Fruit fly (Drosophila melanogaster) whole organism, adult: ENCODE results near the gene tj.
A peak's percentile ranks its signal among the peaks of the same experiment; 100 is the strongest.

Experiments used
- CG11617 ChIP-seq: fragments of 200-800 bp; sonication (Bioruptor generic); optimal IDR thresholded peaks from 2 replicates; lab custom pipeline; 2017; ENCODE audit warnings: mild to moderate bottlenecking, missing biosample characterization, missing genetic modification reagents, missing genetic modification characterization
- CG14711 ChIP-seq: fragments of 200-800 bp; sonication (Bioruptor generic); optimal IDR thresholded peaks from 2 replicates; lab custom pipeline; 2018; ENCODE audit warnings: missing biosample characterization, mild to moderate bottlenecking, missing genetic modification characterization, moderate library complexity
- CG1620 ChIP-seq: fragments of 200-800 bp; sonication (Bioruptor generic); optimal IDR thresholded peaks from 2 replicates; lab custom pipeline; 2016; ENCODE audit warnings: missing biosample characterization, missing genetic modification characterization
- CG33017 ChIP-seq: fragments of 200-800 bp; sonication (Bioruptor generic); optimal IDR thresholded peaks from 2 replicates; lab custom pipeline; 2018; ENCODE audit warnings: missing biosample characterization, mild to moderate bottlenecking, missing genetic modification characterization, moderate library complexity
- CG7045 ChIP-seq: fragments of 200-800 bp; sonication (Bioruptor generic); optimal IDR thresholded peaks from 2 replicates; lab custom pipeline; 2017; ENCODE audit warnings: missing biosample characterization, mild to moderate bottlenecking, missing genetic modification characterization
- Clk ChIP-seq: fragments of 200-800 bp; sonication (Bioruptor generic); optimal IDR thresholded peaks from 2 replicates; lab custom pipeline; 2017; ENCODE audit warnings: missing biosample characterization, missing genetic modification characterization
- Hr96 ChIP-seq: fragments of 200-800 bp; sonication (Bioruptor generic); optimal IDR thresholded peaks from 2 replicates; lab custom pipeline; 2016; ENCODE audit warnings: missing biosample characterization, missing genetic modification characterization
- Mnt ChIP-seq: fragments of 200-800 bp; sonication (Bioruptor generic); optimal IDR thresholded peaks from 2 replicates; lab custom pipeline; 2016; ENCODE audit warnings: missing biosample characterization, mild to moderate bottlenecking, missing genetic modification characterization
- bab1 ChIP-seq: fragments of 200-800 bp; sonication (Bioruptor generic); optimal IDR thresholded peaks from 3 replicates; lab custom pipeline; 2019; ENCODE audit warnings: missing biosample characterization, mild to moderate bottlenecking, missing genetic modification characterization, moderate library complexity
- cnc ChIP-seq, 2 experiments: fragments of >200 bp; optimal IDR thresholded peaks; 2 replicates each; lab custom pipeline; 2017
- kay ChIP-seq: fragments of 200-800 bp; sonication (Bioruptor generic); peaks from one replicate; lab custom pipeline; 2016; ENCODE audit warnings: missing biosample characterization, missing genetic modification characterization, borderline replicate concordance
- pad ChIP-seq: fragments of 200-800 bp; sonication (Bioruptor generic); optimal IDR thresholded peaks from 3 replicates; lab custom pipeline; 2017; ENCODE audit warnings: missing biosample characterization, missing genetic modification characterization, mild to moderate bottlenecking, moderate library complexity, missing genetic modification reagents
- tj ChIP-seq: fragments of 200-800 bp; sonication (Bioruptor generic); optimal IDR thresholded peaks from 3 replicates; lab custom pipeline; 2017; ENCODE audit warnings: missing biosample characterization, mild to moderate bottlenecking, missing genetic modification characterization, moderate library complexity
- toe ChIP-seq: fragments of 200-800 bp; sonication (Bioruptor generic); optimal IDR thresholded peaks from 2 replicates; lab custom pipeline; 2016; ENCODE audit warnings: missing biosample characterization, missing genetic modification characterization

DNA sequence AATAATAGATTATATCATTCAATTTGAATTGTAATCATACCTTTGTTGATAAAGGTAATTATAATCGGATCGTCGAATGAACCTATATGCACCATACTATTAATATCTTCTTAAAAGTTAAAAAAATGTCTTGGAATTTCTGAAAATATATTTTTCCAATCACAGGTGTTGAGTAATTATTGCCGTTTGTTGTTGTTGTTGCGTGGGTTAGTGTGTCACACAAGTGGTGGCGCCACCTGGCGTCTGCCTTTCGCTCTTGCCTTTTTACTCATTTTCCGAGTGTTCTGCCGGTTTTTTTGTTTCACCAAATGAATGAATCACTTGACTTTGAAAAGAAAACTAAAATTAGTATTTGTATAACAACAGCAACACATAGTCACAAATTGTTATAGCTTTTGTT, 48.9 kb upstream of the tj start:
- TF ChIP-seq toe (GFP tag; lab: Kevin White, UChicago) (no peak), CG14711 (no peak), Mnt (GFP tag; lab: Kevin White, UChicago) (no peak), CG11617 (GFP tag; lab: Kevin White, UChicago) (no peak), CG33017 (tag; lab: Kevin White, UChicago) (no peak), CG1620 (GFP tag; lab: Kevin White, UChicago) (no peak), cnc (optimal IDR thresholded peaks at IDR 0.05; lab: Kevin White, UChicago) (no peak), kay (GFP tag; lab: Kevin White, UChicago) (peak; percentile 62), tj (GFP tag; lab: Kevin White, UChicago) (no peak), bab1 (GFP tag; lab: Kevin White, UChicago) (no peak), CG7045 (no peak), pad (no peak), Clk (GFP tag; lab: Kevin White, UChicago) (no peak), Hr96 (GFP tag; lab: Kevin White, UChicago) (no peak)
